Fruit fly (Drosophila melanogaster): ENCODE measurements around the gene dmrt99B.

The dmrt99B gene

dm6 chr3R:29699220-29699619, 6.8 kb downstream of the dmrt99B start (continued):
- peak; percentile 66 for TF ChIP-seq CG17361 (GFP tag; IDR thresholded peaks at IDR 0.05)
- TF ChIP-seq otp (GFP tag; IDR thresholded peaks at IDR 0.05) = peak; percentile 64; the same call in 1 of the 3 replicates
- TF ChIP-seq Nf-YB (GFP tag; optimal IDR thresholded peaks at IDR 0.05) = no peak
- no peak for TF ChIP-seq Atf6 (GFP tag; IDR thresholded peaks at IDR 0.05)
- TF ChIP-seq E2f2 (GFP tag; IDR thresholded peaks at IDR 0.05) = 0 out of 2 replicates have a peak, but pooled peaks have one; percentile 8
- 0 out of 2 replicates have a peak, but pooled peaks have one; percentile 36 for TF ChIP-seq CG11696 (GFP tag; IDR thresholded peaks at IDR 0.05)
- TF ChIP-seq CG30403 (GFP tag; optimal IDR thresholded peaks at IDR 0.05) = peak; percentile 38
- peak; percentile 10 for TF ChIP-seq eyg (GFP tag; optimal IDR thresholded peaks at IDR 0.05)
- 0 out of 2 replicates have a peak, but pooled peaks have one; percentile 29 for TF ChIP-seq chm (GFP tag; IDR thresholded peaks at IDR 0.05)
- TF ChIP-seq CG13624 (GFP tag; optimal IDR thresholded peaks at IDR 0.05) = no peak
- no peak for TF ChIP-seq maf-S (GFP tag; optimal IDR thresholded peaks at IDR 0.05)
- peak; percentile 37 for TF ChIP-seq bab2 (GFP tag; optimal IDR thresholded peaks at IDR 0.05)
- peak; percentile 77 for TF ChIP-seq stc (GFP tag; IDR thresholded peaks at IDR 0.05)
- TF ChIP-seq pho (GFP tag; optimal IDR thresholded peaks at IDR 0.05) = no peak
- peak; percentile 40 for TF ChIP-seq CG11504 (tag; optimal IDR thresholded peaks at IDR 0.05)
- peak; percentile 25 for TF ChIP-seq CG9727 (GFP tag; optimal IDR thresholded peaks at IDR 0.05)
- TF ChIP-seq zfh1 (GFP tag; IDR thresholded peaks at IDR 0.05) = peak; percentile 72
- peak; percentile 39; the same call in 1 of the 2 replicates for TF ChIP-seq CG6272 (GFP tag; IDR thresholded peaks at IDR 0.05)
- peak; percentile 51 for TF ChIP-seq peb (GFP tag; IDR thresholded peaks at IDR 0.05)
- TF ChIP-seq trh (GFP tag; optimal IDR thresholded peaks at IDR 0.05) = no peak
- TF ChIP-seq croc (GFP tag; conservative IDR thresholded peaks at IDR 0.05) = peak; percentile 47; the same call in 2 of the 3 replicates
- peak; percentile 59 for TF ChIP-seq CG17829 (tag; optimal IDR thresholded peaks at IDR 0.05)
- no peak for TF ChIP-seq CG7928 (GFP tag; optimal IDR thresholded peaks at IDR 0.05)
- no peak for TF ChIP-seq CG5180 (GFP tag; optimal IDR thresholded peaks at IDR 0.05)
- 0 out of 2 replicates have a peak, but pooled peaks have one; percentile 10 for TF ChIP-seq CG31224 (GFP tag; IDR thresholded peaks at IDR 0.05)
- no peak for TF ChIP-seq CG10543 (GFP tag; optimal IDR thresholded peaks at IDR 0.05)
- TF ChIP-seq CG31441 (GFP tag; IDR thresholded peaks at IDR 0.05) = peak; percentile 66
- TF ChIP-seq CG7372 (GFP tag; IDR thresholded peaks at IDR 0.05) = no peak
- TF ChIP-seq Hr78 (GFP tag; optimal IDR thresholded peaks at IDR 0.05) = peak in 1 of 2 experiments; percentile 41
- TF ChIP-seq gsb-n (tag; optimal IDR thresholded peaks at IDR 0.05) = peak; percentile 46
- no peak for TF ChIP-seq psq (GFP tag; optimal IDR thresholded peaks at IDR 0.05)
- TF ChIP-seq row (GFP tag; IDR thresholded peaks at IDR 0.05) = peak; percentile 43; the same call in 2 of the 3 replicates
- TF ChIP-seq da (GFP tag; optimal IDR thresholded peaks at IDR 0.05) = no peak
- TF ChIP-seq wor (GFP tag; IDR thresholded peaks at IDR 0.05) = 0 out of 2 replicates have a peak, but pooled peaks have one; percentile 20
- peak; percentile 67 for TF ChIP-seq unpg (GFP tag; optimal IDR thresholded peaks at IDR 0.05)
- peak; percentile 39; the same call in 1 of the 2 replicates for TF ChIP-seq ranshi (GFP tag; IDR thresholded peaks at IDR 0.05)
- TF ChIP-seq Mrtf (GFP tag; IDR thresholded peaks at IDR 0.05) = no peak
- TF ChIP-seq Gsc (GFP tag; IDR thresholded peaks at IDR 0.05) = peak; percentile 27; the same call in 1 of the 2 replicates
- peak; percentile 0 for TF ChIP-seq Xbp1 (GFP tag; optimal IDR thresholded peaks at IDR 0.05)
- TF ChIP-seq pros (GFP tag; optimal IDR thresholded peaks at IDR 0.05) = no peak
- no peak for TF ChIP-seq CG15073 (GFP tag; optimal IDR thresholded peaks at IDR 0.05)
- no peak for TF ChIP-seq prd (optimal IDR thresholded peaks at IDR 0.05)
- peak; percentile 63 for TF ChIP-seq prd (GFP tag; IDR thresholded peaks at IDR 0.05)
- TF ChIP-seq fd102C (GFP tag; optimal IDR thresholded peaks at IDR 0.05) = no peak
- TF ChIP-seq aop (GFP tag; IDR thresholded peaks at IDR 0.05) = 0 out of 2 replicates have a peak, but pooled peaks have one; percentile 11
- TF ChIP-seq CG14441 (GFP tag; IDR thresholded peaks at IDR 0.05) = peak; percentile 55
- TF ChIP-seq gem (tag; optimal IDR thresholded peaks at IDR 0.05) = peak; percentile 73
- TF ChIP-seq Sry-β (GFP tag; optimal IDR thresholded peaks at IDR 0.05) = no peak
- no peak for TF ChIP-seq CG13894 (tag; optimal IDR thresholded peaks at IDR 0.05)
- TF ChIP-seq CG18262 (tag; optimal IDR thresholded peaks at IDR 0.05) = peak; percentile 74
- TF ChIP-seq Camta (GFP tag; optimal IDR thresholded peaks at IDR 0.05) = peak; percentile 46

All from whole organism, embryonic.